Fruit fly (Drosophila melanogaster): Measurements from ENCODE around the gene SmydA-8.

SmydA-8 gene

DNA sequence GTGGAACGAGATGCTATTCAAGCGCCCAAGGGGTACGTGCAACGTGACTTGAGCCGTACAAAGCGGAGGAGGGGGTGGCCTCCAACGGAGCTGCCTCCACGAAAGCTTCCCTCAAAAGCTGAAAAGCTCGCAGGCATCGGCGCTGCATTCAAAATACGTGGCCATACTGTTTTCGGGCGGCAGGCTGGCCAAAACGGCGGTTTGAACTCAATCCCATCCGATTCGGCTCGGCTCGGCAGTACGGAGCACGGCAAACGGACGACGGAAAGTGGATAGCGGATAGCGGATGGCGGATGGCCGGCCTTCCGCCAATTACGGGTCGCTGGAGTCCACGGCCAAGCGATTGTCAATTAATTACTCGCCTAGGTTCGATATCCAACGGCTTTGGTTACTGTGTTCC, 24.7 kb downstream of the SmydA-8 start, which contains the start of gene Mct1:
Gene Mct1 (plus strand): TSS at position 301 of the 400 bp plus-strand sequence.
- no peak for TF ChIP-seq CG17801 (GFP tag; optimal IDR thresholded peaks at IDR 0.05; ENCODE audit: partially characterized antibody)

DNA sequence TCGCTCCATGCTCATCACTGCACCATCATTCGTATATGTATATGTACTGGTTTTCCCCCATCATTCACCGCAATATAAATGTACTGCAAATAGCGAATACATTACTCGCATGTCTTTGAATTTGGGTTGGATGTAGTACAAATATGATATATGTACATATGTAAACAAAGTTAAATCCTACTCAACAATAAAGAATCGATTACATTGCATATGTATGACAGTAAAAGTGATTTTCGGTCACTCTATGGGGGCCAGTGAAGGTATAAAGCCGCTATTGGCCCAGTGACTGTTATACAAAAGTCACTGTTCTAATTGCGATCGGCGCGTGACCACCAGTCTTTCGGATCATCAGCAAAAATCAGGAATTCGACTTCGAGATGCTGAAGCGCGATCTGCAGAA, 26.1 kb downstream of the SmydA-8 start, which contains the start of gene CG3457:
Gene CG3457 (plus strand): TSS at position 301 of the 400 bp plus-strand sequence.
- TF ChIP-seq CG17801 (GFP tag; optimal IDR thresholded peaks at IDR 0.05; ENCODE audit: partially characterized antibody): no peak

DNA sequence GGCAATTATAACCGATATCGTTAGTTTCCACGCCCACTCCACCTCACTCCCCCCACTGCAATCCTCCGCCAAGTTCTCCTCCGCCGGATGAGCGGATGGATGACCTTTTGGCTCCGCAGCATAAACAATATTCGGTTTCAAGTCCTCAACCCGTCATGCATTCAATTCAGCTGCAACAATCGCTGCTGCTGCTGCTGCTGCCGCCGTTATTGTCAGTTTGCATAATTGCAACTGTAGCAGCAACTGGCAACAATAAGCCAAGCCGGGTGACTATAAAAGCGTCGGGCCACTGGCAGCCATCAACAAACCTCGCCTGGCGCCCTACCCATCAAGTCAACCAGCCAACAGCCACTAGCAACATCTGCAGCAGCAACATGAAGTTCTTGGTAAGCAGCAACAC, 27.1 kb downstream of the SmydA-8 start, which contains the start of gene CG17777:
Gene CG17777 (plus strand): TSS at position 301 of the 400 bp plus-strand sequence.
- TF ChIP-seq CG17801 (GFP tag; optimal IDR thresholded peaks at IDR 0.05; ENCODE audit: partially characterized antibody): no peak

DNA sequence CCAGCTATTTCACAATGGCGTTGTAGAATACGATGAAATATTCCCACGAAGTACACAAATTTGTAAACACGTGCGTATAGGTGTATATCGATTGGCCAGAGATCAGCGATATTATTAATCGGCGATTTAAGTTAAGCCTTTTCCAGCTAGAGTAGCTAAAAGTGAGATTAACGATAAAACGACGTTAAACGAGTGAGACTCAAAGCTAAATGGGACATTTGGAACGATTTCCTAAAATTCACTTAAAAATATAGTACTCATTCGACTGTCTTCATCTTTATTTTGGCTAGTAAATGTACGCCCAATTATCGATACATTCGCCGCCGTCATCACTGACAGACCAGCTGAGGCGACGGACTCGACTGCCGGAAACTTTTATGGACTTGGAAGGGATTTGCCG, 29.0 kb downstream of the SmydA-8 start, which contains the start of the genes Nmd3 and CG17776:
Gene Nmd3 (minus strand): TSS at position 106 of the 400 bp plus-strand sequence.
Gene CG17776 (plus strand): TSS at position 163 of the 400 bp plus-strand sequence.
- peak; percentile 52 for TF ChIP-seq CG17801 (GFP tag; optimal IDR thresholded peaks at IDR 0.05; ENCODE audit: partially characterized antibody)

DNA sequence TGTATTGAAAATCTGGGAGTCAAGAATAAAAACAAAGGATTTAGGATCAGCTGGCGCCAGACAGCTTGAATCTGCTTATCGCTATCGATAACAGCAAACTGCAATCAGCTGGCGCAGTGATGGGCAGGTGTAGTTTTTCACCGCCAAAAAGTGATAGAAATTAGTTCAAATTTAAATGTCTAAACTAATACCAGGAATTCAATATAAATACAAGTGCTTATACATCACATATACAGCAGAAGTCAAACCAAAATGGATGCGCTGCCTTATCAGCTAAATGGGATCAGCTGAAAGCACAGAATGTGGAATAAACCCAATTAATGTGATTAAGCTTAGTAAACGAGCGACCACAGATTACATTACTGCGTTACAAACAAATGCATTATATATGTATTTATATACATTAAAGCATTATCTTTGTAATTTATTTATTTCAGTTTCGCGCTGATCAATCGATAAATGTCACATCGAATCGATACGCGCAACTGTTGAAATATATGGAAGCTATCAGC, 32.8 kb downstream of the SmydA-8 start, which contains the start of gene pn:
Gene pn (plus strand): TSS at position 462 of the 512 bp plus-strand sequence.
- TF ChIP-seq CG17801 (GFP tag; optimal IDR thresholded peaks at IDR 0.05; ENCODE audit: partially characterized antibody): no peak

DNA sequence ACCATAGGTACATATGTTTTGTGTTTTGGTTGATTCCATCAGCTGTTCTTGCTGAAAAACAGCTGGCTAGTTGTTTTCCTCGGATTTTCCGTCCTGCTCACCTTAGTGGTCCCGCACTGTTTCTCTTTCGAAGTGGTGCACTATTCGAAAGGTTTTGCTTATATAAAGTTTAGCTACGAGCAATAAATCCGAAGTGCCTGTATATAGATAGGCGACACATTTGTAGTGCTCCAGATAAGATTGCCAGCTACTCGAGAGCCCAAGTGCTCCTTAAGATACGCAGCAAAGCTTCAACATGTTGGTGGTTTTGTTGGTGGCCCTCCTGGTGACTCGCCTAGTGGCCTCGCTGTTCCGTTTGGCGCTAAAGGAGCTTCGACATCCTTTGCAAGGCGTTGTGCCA, 34.8 kb downstream of the SmydA-8 start, which contains the start of gene Cyp4ae1:
Gene Cyp4ae1 (plus strand): TSS at position 206 of the 400 bp plus-strand sequence.
- peak; percentile 31 for TF ChIP-seq CG17801 (GFP tag; optimal IDR thresholded peaks at IDR 0.05; ENCODE audit: partially characterized antibody)

DNA sequence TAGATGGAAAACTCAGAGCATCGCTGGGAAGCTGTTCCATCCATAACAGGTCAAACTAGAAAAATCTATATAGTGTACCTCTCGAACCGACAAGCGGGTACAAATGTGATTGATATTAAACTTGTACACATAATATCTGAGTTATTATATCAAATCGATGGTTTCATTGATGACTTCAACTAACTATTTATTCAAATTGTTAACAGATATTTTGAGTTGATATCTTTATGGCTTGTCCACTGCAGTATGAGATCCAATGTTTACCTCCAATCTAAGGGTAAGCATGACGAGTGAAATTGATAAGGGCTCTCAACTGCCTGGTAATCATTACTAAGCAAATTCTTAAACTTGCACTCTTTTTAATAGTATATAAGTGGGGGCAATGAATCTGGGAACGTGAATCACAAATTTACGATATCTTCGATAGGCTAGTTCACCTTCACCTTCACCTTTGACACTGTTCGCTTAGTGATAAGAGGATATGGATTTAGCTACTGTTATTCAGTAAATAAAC, 37.6 kb downstream of the SmydA-8 start, which contains the start of gene Cyp4d2:
Gene Cyp4d2 (plus strand): TSS at position 51 of the 514 bp plus-strand sequence.
- no peak for TF ChIP-seq CG17801 (GFP tag; optimal IDR thresholded peaks at IDR 0.05; ENCODE audit: partially characterized antibody)

DNA sequence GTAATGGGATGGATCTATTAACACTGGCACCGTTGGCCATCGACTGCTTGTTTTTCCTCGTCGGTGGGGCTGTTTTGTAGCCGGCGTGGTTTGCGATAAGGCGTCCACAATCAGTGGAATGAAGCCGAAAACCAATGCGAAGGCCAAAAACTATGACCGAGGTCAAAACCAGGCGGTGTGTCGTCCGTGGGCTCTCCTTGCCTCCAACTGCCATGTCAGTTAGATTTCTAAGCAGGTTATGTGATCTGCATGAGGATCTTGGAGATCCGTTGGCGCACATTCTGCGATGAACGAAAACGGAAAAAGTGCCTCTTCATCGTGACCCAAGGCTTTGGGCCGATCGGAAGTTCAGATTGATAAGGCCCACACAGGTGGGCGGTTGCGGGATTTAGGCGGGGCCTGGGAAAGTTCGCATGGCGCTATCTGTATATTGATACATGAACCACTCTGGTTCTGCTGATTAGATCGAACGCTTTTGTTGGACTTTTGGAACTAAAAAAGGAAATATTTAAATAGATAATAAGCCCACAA, 38.3 kb downstream of the SmydA-8 start, which contains the start of gene Cyp4d14:
Gene Cyp4d14 (minus strand): TSS at position 51 of the 531 bp plus-strand sequence.
- TF ChIP-seq CG17801 (GFP tag; optimal IDR thresholded peaks at IDR 0.05; ENCODE audit: partially characterized antibody): no peak

DNA sequence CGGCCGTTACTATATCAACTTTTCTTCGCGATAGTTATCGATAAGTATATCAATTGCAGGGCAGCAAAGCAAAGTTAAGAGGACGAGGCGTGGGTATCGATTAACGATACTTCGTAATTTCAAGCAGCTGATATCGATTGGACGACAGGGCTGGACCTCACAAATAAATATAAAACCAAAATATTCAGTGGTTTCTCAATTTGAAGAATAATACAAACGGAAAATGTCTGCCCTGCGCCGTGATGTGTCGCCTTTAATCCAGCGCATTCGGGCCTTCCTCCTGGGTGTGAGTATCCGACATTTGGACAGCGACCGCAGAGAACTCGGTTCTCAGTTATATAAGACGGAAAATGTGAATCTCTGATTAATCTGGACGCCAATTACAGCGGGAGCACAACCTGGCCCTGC, 41.2 kb downstream of the SmydA-8 start, which contains the start of gene ND-B14.5A:
Gene ND-B14.5A (plus strand): TSS at position 107 of the 408 bp plus-strand sequence.
- TF ChIP-seq CG17801 (GFP tag; optimal IDR thresholded peaks at IDR 0.05; ENCODE audit: partially characterized antibody): peak; percentile 49

DNA sequence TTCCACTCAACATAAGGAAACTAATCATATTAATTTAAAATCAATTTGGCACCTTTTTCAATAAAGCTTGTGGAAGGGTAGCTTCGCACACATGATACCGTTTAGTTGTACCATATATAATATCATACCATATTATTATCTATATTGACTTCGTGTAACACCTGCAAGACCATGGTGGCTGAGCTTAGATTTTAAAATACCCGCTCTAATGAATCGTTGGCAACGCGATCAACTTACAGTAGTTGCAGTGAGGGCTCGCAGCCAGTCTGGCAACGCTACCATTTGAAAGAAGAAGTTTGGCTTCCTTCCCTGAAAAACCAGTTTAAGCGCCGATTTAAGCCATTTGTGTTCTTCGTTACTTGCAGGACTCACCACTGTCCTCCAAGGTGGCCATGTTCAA, 43.2 kb downstream of the SmydA-8 start:
- TF ChIP-seq CG17801 (GFP tag; optimal IDR thresholded peaks at IDR 0.05; ENCODE audit: partially characterized antibody): no peak

DNA sequence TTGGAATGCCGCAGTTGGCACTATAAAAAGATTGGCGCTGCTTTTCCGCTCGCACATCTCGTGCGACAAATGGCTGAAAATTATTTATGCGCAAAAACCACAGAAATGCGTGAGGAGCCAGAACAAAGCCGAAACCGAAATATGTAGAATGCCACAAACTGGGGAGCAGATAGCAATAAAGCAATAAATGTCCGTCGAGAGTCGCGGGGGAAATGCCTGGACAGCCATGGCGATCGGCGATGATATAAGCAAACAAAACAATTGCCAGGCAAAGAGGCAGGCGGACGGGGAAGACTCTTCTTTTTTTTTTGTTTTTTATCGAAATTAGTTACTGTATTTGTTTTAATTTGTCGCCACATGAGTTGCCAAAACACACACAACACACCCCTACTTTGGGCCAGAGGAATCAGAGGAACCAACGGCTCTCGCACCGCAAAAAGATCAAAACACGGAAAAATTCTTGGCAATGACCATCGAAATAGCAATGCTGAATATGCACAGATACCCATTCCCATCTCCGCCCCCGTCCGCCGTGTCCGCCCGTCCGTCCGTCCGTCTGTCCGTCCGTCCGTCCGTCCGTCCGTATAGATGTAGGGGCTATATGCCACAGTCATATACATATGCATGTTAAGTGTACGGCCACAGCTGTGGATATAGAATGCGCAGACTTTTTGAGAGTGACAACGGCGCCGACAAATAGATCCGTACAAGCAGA, 45.0 kb downstream of the SmydA-8 start:
- TF ChIP-seq CG17801 (GFP tag; optimal IDR thresholded peaks at IDR 0.05; ENCODE audit: partially characterized antibody): no peak

DNA sequence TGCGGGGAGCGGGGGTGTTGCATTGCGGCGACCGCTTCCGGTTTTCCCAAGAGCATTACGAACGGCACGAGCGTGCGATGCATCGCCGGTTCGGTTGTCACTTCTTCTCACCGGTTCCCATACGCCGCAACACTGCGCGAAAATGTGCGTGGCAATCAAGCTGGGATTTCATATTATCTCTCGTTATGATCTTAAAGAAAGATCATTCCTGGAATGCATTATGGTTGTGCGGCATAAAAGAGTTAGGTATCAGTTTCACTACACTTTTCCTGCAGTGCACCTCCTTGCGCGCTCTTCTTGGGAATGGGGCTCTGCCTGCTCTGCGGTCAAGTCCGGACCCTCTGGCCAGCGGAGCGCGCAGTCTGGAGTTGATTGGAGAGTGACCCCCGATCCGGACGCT, 47.5 kb downstream of the SmydA-8 start:
- no peak for TF ChIP-seq CG17801 (GFP tag; optimal IDR thresholded peaks at IDR 0.05; ENCODE audit: partially characterized antibody)

DNA sequence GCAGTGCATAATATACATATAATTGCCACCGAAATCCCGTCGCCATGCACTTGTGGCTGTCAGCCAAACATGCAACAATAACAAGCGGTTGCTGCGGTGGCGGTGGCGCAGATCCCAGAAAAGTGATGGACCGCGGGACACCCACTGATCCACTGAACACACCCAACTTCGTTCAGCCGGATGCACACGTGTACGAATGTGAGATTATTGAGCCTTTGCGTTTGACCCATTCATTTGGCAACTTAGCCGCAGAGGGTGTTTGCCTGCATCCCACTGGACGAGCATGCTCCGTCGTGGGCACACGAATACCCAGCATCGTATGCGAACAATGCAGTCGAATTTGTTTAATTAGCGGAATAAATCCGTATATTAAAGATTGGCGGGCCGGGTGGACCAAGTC, 48.2 kb downstream of the SmydA-8 start:
- TF ChIP-seq CG17801 (GFP tag; optimal IDR thresholded peaks at IDR 0.05; ENCODE audit: partially characterized antibody): no peak

DNA sequence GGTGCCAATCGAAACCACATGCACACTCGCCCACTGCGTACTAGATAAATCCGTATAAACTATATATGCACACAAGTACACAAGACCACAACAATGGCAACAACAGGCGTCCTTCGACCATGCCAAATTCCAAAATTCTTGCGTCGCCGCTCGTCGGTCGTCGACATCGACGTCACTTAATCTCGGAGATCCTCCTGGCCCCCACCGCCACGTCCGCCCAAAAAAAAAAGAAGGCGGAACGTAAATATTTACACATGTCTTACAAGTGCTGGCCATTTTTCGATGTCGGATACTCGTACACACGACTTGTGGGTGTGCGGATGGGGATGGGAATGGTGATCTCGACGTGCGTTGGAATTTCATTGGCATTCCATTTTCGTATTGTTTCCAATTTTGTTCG, 50.3 kb downstream of the SmydA-8 start:
- no peak for TF ChIP-seq CG17801 (GFP tag; optimal IDR thresholded peaks at IDR 0.05; ENCODE audit: partially characterized antibody)
